Fruit fly (Drosophila melanogaster) whole organism, prepupa: Measurements from ENCODE around the gene NimB3.

ENCODE experiments used
- Blimp-1 ChIP-seq: fragments of 200-800 bp; sonication (Bioruptor generic); optimal IDR thresholded peaks from 3 replicates; lab custom pipeline; 2017; ENCODE audit warnings: missing biosample characterization, missing genetic modification characterization, mild to moderate bottlenecking, moderate library complexity, missing genetic modification reagents
- CG10669 ChIP-seq: fragments of 200-800 bp; sonication (Bioruptor generic); optimal IDR thresholded peaks from 3 replicates; lab custom pipeline; 2018; ENCODE audit warnings: missing biosample characterization, mild to moderate bottlenecking, missing genetic modification characterization, moderate library complexity
- CG11294 ChIP-seq: fragments of 200-800 bp; sonication (Bioruptor generic); IDR thresholded peaks from 2 replicates; pipeline ENCODE4 v1.3.6; 2022; ENCODE audit warnings: missing biosample characterization, missing genetic modification characterization
- CG11902 ChIP-seq: fragments of 200-800 bp; sonication (Bioruptor generic); optimal IDR thresholded peaks from 3 replicates; lab custom pipeline; 2016; ENCODE audit warnings: missing biosample characterization, missing genetic modification characterization
- CG15336 ChIP-seq: fragments of 200-800 bp; sonication (Bioruptor generic); IDR thresholded peaks from 2 replicates; pipeline ENCODE4 v1.3.6; 2022; ENCODE audit warnings: missing biosample characterization, missing genetic modification characterization
- CG3032 ChIP-seq: fragments of 200-800 bp; optimal IDR thresholded peaks from 2 replicates; lab custom pipeline; 2019; ENCODE audit warnings: missing biosample characterization, mild to moderate bottlenecking, missing genetic modification characterization, moderate library complexity
- CG32006 ChIP-seq: fragments of 200-800 bp; sonication (Bioruptor generic); optimal IDR thresholded peaks from 3 replicates; lab custom pipeline; 2017; ENCODE audit warnings: missing biosample characterization, mild to moderate bottlenecking, missing genetic modification characterization
- CG34406 ChIP-seq: fragments of 200-800 bp; sonication (Bioruptor generic); optimal IDR thresholded peaks from 3 replicates; lab custom pipeline; 2016; ENCODE audit warnings: missing biosample characterization, missing genetic modification characterization
- CG3919 ChIP-seq: fragments of 200-800 bp; sonication (Bioruptor generic); optimal IDR thresholded peaks from 3 replicates; lab custom pipeline; 2016; ENCODE audit warnings: missing biosample characterization, missing genetic modification characterization
- CG4318 ChIP-seq: fragments of 200-800 bp; sonication (Bioruptor generic); optimal IDR thresholded peaks from 3 replicates; lab custom pipeline; 2017; ENCODE audit warnings: missing biosample characterization, mild to moderate bottlenecking, missing genetic modification characterization
- CG6276 ChIP-seq: fragments of 200-800 bp; sonication (Bioruptor generic); optimal IDR thresholded peaks from 2 replicates; lab custom pipeline; 2017; ENCODE audit warnings: missing biosample characterization, mild to moderate bottlenecking, missing genetic modification characterization
- CG6792 ChIP-seq: fragments of 200-800 bp; sonication (Bioruptor generic); optimal IDR thresholded peaks from 3 replicates; lab custom pipeline; 2016; ENCODE audit warnings: missing biosample characterization, missing genetic modification characterization
- CG7368 ChIP-seq: fragments of 200-800 bp; sonication (Bioruptor generic); optimal IDR thresholded peaks from 3 replicates; lab custom pipeline; 2016; ENCODE audit warnings: missing biosample characterization, missing genetic modification characterization
- CG8119 ChIP-seq: fragments of 200-800 bp; sonication (Bioruptor generic); IDR thresholded peaks from 3 replicates; pipeline ENCODE4 v1.3.6; 2022; ENCODE audit warnings: missing biosample characterization, missing genetic modification characterization
- CG8632 ChIP-seq: fragments of 200-800 bp; sonication (Bioruptor generic); optimal IDR thresholded peaks from 3 replicates; lab custom pipeline; 2016; ENCODE audit warnings: missing biosample characterization, missing genetic modification characterization
- CG9139 ChIP-seq: fragments of 200-800 bp; sonication (Bioruptor generic); optimal IDR thresholded peaks from 3 replicates; lab custom pipeline; 2017; ENCODE audit warnings: missing biosample characterization, mild to moderate bottlenecking, missing genetic modification characterization
- Eip75B ChIP-seq: fragments of 200-800 bp; sonication (Bioruptor generic); optimal IDR thresholded peaks from 3 replicates; lab custom pipeline; 2016; ENCODE audit warnings: missing biosample characterization, missing genetic modification characterization
- Eip93F ChIP-seq: fragments of 200-800 bp; sonication (Bioruptor generic); optimal IDR thresholded peaks from 2 replicates; lab custom pipeline; 2016; ENCODE audit warnings: missing biosample characterization, mild to moderate bottlenecking, missing genetic modification characterization
- Ets21C ChIP-seq: fragments of 200-800 bp; sonication (Bioruptor generic); optimal IDR thresholded peaks from 3 replicates; lab custom pipeline; 2016; ENCODE audit warnings: missing biosample characterization, missing genetic modification characterization
- Gug ChIP-seq: fragments of 200-800 bp; sonication (Bioruptor generic); IDR thresholded peaks from 2 replicates; pipeline ENCODE4 v1.3.6; 2022; ENCODE audit warnings: missing biosample characterization, missing genetic modification characterization
- Hr38 ChIP-seq: sonication (Bioruptor generic); optimal IDR thresholded peaks from 2 replicates; lab custom pipeline; 2016; ENCODE audit warnings: missing biosample characterization, missing genetic modification characterization
- Hr39 ChIP-seq: fragments of 200-800 bp; sonication (Bioruptor generic); optimal IDR thresholded peaks from 2 replicates; lab custom pipeline; 2016; ENCODE audit warnings: missing biosample characterization, missing genetic modification characterization
- Hr4 ChIP-seq: fragments of 200-800 bp; sonication (Bioruptor generic); optimal IDR thresholded peaks from 3 replicates; lab custom pipeline; 2016; ENCODE audit warnings: missing biosample characterization, missing genetic modification characterization
- Met ChIP-seq: fragments of 200-800 bp; sonication (Bioruptor generic); optimal IDR thresholded peaks from 3 replicates; lab custom pipeline; 2016; ENCODE audit warnings: missing biosample characterization, missing genetic modification characterization
- OdsH ChIP-seq: fragments of 200-800 bp; sonication (Bioruptor generic); optimal IDR thresholded peaks from 3 replicates; lab custom pipeline; 2016; ENCODE audit warnings: missing biosample characterization, missing genetic modification characterization
- Smox ChIP-seq: fragments of 200-800 bp; sonication (Bioruptor generic); optimal IDR thresholded peaks from 3 replicates; lab custom pipeline; 2016; ENCODE audit warnings: missing biosample characterization, missing genetic modification characterization
- Sox102F ChIP-seq: fragments of 200-800 bp; sonication (Bioruptor generic); optimal IDR thresholded peaks from 2 replicates; lab custom pipeline; 2016; ENCODE audit warnings: missing biosample characterization, mild to moderate bottlenecking, missing genetic modification characterization
- Sox14 ChIP-seq: fragments of 200-800 bp; sonication (Bioruptor generic); optimal IDR thresholded peaks from 3 replicates; lab custom pipeline; 2016; ENCODE audit warnings: missing biosample characterization, missing genetic modification characterization
- Sox15 ChIP-seq: fragments of 200-800 bp; sonication (Bioruptor generic); optimal IDR thresholded peaks from 3 replicates; lab custom pipeline; 2016; ENCODE audit warnings: missing biosample characterization, missing genetic modification characterization
- acj6 ChIP-seq: fragments of 200-800 bp; sonication (Bioruptor generic); optimal IDR thresholded peaks from 3 replicates; lab custom pipeline; 2016; ENCODE audit warnings: missing biosample characterization, missing genetic modification characterization
- cyc ChIP-seq: fragments of 200-800 bp; sonication (Bioruptor generic); optimal IDR thresholded peaks from 3 replicates; lab custom pipeline; 2016; ENCODE audit warnings: missing biosample characterization, missing genetic modification characterization
- dac ChIP-seq: fragments of 200-800 bp; sonication (Bioruptor generic); optimal IDR thresholded peaks from 2 replicates; lab custom pipeline; 2017; ENCODE audit warnings: missing biosample characterization, mild to moderate bottlenecking, missing genetic modification characterization
- dsx ChIP-seq: fragments of 200-800 bp; optimal IDR thresholded peaks from 3 replicates; lab custom pipeline; 2019; ENCODE audit warnings: missing biosample characterization, mild to moderate bottlenecking, missing genetic modification characterization, moderate library complexity; ENCODE audit not compliant: poor library complexity, severe bottlenecking
- eg ChIP-seq: fragments of 200-800 bp; sonication (Bioruptor generic); IDR thresholded peaks from 3 replicates; pipeline ENCODE4 v1.3.6; 2022; ENCODE audit warnings: missing biosample characterization, missing genetic modification characterization
- esn ChIP-seq: fragments of 200-800 bp; sonication (Bioruptor generic); optimal IDR thresholded peaks from 2 replicates; lab custom pipeline; 2016; ENCODE audit warnings: missing biosample characterization, mild to moderate bottlenecking, missing genetic modification characterization, moderate library complexity
- fd59A ChIP-seq: fragments of 200-800 bp; sonication (Bioruptor generic); optimal IDR thresholded peaks from 2 replicates; lab custom pipeline; 2017; ENCODE audit warnings: missing biosample characterization, mild to moderate bottlenecking, missing genetic modification characterization, missing genetic modification reagents
- fd85E ChIP-seq: fragments of 200-800 bp; sonication (Bioruptor generic); optimal IDR thresholded peaks from 3 replicates; lab custom pipeline; 2016; ENCODE audit warnings: missing biosample characterization, missing genetic modification characterization
- fkh ChIP-seq: fragments of 200-800 bp; sonication (Bioruptor generic); optimal IDR thresholded peaks from 3 replicates; lab custom pipeline; 2017; ENCODE audit warnings: missing biosample characterization, mild to moderate bottlenecking, missing genetic modification characterization, moderate library complexity
- lz ChIP-seq: fragments of 200-800 bp; sonication (Bioruptor generic); optimal IDR thresholded peaks from 3 replicates; lab custom pipeline; 2016; ENCODE audit warnings: missing biosample characterization, missing genetic modification characterization
- net ChIP-seq: fragments of 200-800 bp; sonication (Bioruptor generic); optimal IDR thresholded peaks from 3 replicates; lab custom pipeline; 2016; ENCODE audit warnings: missing biosample characterization, missing genetic modification characterization
- salr ChIP-seq, 2 experiments: fragments of 200-800 bp; sonication (Bioruptor generic); optimal IDR thresholded peaks; 3 replicates each; lab custom pipeline; 2016 to 2018; ENCODE audit warnings: missing biosample characterization in 2 of 2, missing genetic modification characterization in 2 of 2, mild to moderate bottlenecking in 1 of 2
- spab ChIP-seq: fragments of 200-800 bp; sonication (Bioruptor generic); optimal IDR thresholded peaks from 2 replicates; lab custom pipeline; 2017; ENCODE audit warnings: missing biosample characterization, mild to moderate bottlenecking, missing genetic modification characterization, missing genetic modification reagents
- ss ChIP-seq, 2 experiments: fragments of 200-800 bp; sonication (Bioruptor generic); optimal IDR thresholded peaks; 2 replicates in 1 of 2; 3 replicates in 1 of 2; lab custom pipeline; 2017 to 2018; ENCODE audit warnings: mild to moderate bottlenecking in 2 of 2, missing biosample characterization in 2 of 2, missing genetic modification characterization in 2 of 2, moderate library complexity in 1 of 2
- svp ChIP-seq: fragments of 200-800 bp; sonication (Bioruptor generic); peaks from one replicate; lab custom pipeline; 2016; ENCODE audit warnings: missing biosample characterization, missing genetic modification characterization
- vri ChIP-seq: fragments of 200-800 bp; sonication (Bioruptor generic); optimal IDR thresholded peaks from 3 replicates; lab custom pipeline; 2016; ENCODE audit warnings: missing biosample characterization, mild to moderate bottlenecking, missing genetic modification characterization

The NimB3 gene

DNA sequence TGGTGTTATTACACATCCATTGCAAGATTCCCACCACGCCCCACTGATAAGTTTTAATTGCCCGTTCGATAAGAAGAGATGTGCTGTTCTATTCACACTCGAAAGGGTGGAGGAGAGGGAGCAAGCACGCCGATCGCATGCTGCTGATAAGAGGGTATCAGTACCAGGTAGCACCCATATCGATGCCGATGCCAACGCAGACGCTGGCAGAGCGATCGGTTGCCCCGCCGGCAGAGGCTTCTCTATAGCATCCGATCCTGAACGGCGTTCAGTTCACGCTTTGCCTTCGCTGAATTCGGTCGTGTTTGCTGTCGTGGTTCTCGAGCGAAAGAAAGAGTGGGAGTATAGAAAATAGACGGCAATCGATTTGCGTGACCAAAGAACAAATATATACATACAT, 45.7 kb upstream of the NimB3 start:
- TF ChIP-seq vri (GFP tag; lab: Kevin White, UChicago), result peak; percentile 54
- TF ChIP-seq svp (GFP tag; lab: Kevin White, UChicago), result peak; percentile 85
- TF ChIP-seq CG7368 (GFP tag; lab: Kevin White, UChicago), result no peak
- TF ChIP-seq fkh, result peak; percentile 27
- TF ChIP-seq, all 60 proteins: peak for 3

DNA sequence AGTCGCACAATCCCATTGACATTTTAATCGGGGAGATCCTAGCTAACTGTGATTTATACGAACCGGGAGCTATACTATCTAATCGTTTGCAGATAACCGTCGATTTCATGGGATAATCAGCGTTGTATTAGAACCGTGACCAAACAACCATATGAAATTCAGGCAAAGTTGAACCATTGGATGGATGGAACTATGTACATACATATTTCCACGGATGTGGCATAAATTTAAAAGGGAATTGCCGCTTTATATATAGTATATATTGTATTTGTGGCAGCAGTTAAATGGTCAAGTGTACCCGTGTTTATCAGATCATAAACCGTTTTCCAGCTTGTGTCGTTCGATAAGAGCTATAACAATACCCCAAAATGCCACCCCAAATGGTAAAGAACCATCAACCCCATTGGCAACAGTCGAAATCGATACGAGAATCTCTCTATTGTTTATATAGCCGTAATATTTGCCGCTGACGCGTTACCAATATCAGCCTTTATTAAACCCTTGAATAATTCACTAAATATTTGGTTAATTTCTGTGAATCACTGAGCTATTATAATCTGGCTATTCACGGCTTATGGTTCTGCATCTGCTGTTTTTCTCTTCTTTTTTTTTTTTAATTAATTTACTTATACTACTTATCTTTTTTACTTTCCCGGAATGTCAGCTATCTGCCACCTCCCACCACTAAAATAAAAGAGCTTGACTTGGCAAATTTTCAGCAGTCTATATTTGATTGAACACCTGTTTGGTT, 44.7 kb upstream of the NimB3 start, which contains the start of gene bgm:
Gene bgm, plus strand, starts transcription at position 701 of the 751 bp plus-strand sequence.
- TF ChIP-seq CG11294 (no peak), vri (GFP tag; lab: Kevin White, UChicago) (peak; percentile 7), svp (GFP tag; lab: Kevin White, UChicago) (peak; percentile 20), Sox14 (GFP tag; lab: Kevin White, UChicago) (no peak)

DNA sequence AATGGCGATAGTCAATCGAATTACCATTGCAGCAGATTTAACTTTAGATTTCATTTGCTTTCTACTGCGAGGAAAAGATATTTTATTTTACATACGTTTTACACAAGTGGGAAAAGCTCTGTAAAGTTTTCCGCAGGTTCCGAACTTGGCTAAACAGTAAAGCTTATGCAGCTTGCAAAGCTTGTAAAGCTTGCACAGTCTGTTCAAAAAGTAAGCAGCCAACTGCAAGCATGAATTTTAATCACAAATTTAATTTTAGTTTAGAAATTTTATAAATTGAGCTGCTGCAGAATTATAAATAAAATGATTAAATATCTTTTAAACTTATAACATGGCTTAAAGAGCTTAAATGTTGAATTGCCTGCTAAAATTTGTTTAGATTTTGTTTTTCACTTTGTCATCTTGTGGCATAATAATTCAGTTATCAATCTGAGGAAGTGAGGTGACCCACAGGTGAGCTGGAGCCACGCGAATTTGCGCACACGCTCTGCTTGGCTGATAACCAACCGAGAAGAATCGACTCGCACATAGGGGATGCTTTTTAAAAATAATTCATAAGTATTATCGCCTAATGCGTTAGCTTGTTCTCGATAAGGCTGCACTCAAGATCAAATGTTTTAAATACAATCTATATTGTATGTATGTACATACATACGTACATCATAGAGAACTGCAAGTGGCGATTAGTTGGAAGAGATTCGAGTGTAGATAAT, 44.0 kb upstream of the NimB3 start:
- TF ChIP-seq net (GFP tag; lab: Kevin White, UChicago) (no peak), OdsH (GFP tag; lab: Kevin White, UChicago) (peak; percentile 26), CG6276 (GFP tag; lab: Kevin White, UChicago) (no peak), salr (GFP tag; optimal IDR thresholded peaks at IDR 0.05; lab: Kevin White, UChicago) (no peak), CG7368 (GFP tag; lab: Kevin White, UChicago) (no peak), spab (GFP tag; lab: Kevin White, UChicago) (no peak), lz (GFP tag; lab: Kevin White, UChicago) (no peak), ss (GFP tag; optimal IDR thresholded peaks at IDR 0.05; lab: Kevin White, UChicago) (no peak), Sox15 (no peak), CG10669 (GFP tag; lab: Kevin White, UChicago) (peak; percentile 17), svp (GFP tag; lab: Kevin White, UChicago) (peak; percentile 79), Gug (GFP tag; lab: Robert Waterston, UW) (no peak), CG32006 (GFP tag; lab: Kevin White, UChicago) (no peak), Blimp-1 (GFP tag; lab: Kevin White, UChicago) (no peak), dsx (GFP tag; lab: Kevin White, UChicago) (no peak), fd85E (GFP tag; lab: Kevin White, UChicago) (no peak), CG6792 (GFP tag; lab: Kevin White, UChicago) (no peak), CG34406 (GFP tag; lab: Kevin White, UChicago) (no peak), Eip75B (GFP tag; lab: Kevin White, UChicago) (no peak), CG3919 (GFP tag; lab: Kevin White, UChicago) (peak; percentile 17), CG11902 (GFP tag; lab: Kevin White, UChicago) (no peak), CG3032 (no peak), esn (GFP tag; lab: Kevin White, UChicago) (peak; percentile 16), CG8119 (no peak; the same call in 2 of the 3 replicates), Met (GFP tag; lab: Kevin White, UChicago) (peak; percentile 48), cyc (GFP tag; lab: Kevin White, UChicago) (peak; percentile 39), dac (GFP tag; lab: Kevin White, UChicago) (no peak), Hr39 (GFP tag; lab: Kevin White, UChicago) (peak; percentile 2), Smox (peak; percentile 1), fd59A (GFP tag; lab: Kevin White, UChicago) (no peak), Hr38 (GFP tag; lab: Kevin White, UChicago) (no peak), Hr4 (GFP tag; lab: Kevin White, UChicago) (no peak), Eip93F (GFP tag; lab: Kevin White, UChicago) (no peak), CG4318 (GFP tag; lab: Kevin White, UChicago) (no peak), Sox102F (no peak), acj6 (GFP tag; lab: Kevin White, UChicago) (no peak), Ets21C (GFP tag; lab: Kevin White, UChicago) (no peak), eg (GFP tag; lab: Robert Waterston, UW) (no peak; the same call in 1 of the 3 replicates), CG15336 (GFP tag; lab: Robert Waterston, UW) (no peak), CG9139 (GFP tag; lab: Kevin White, UChicago) (no peak), CG8632 (no peak)
